Worm (Caenorhabditis elegans) whole organism, L2 larva: Measurements from ENCODE around the gene rnh-2.

Source experiments
- C34F6.9 ChIP-seq: fragments of 150-350 bp; optimal IDR thresholded peaks from 2 replicates; lab custom pipeline; 2014; ENCODE audit warnings: missing biosample characterization, missing genetic modification characterization
- F13H6.1 ChIP-seq: sonication (generic microtip); optimal IDR thresholded peaks from 2 replicates; lab custom pipeline; 2016; ENCODE audit warnings: missing genetic modification characterization, missing compliant biosample characterization
- ZK546.5 ChIP-seq: sonication (generic microtip); optimal IDR thresholded peaks from 2 replicates; lab custom pipeline; 2017; ENCODE audit warnings: missing biosample characterization, missing genetic modification characterization
- alr-1 ChIP-seq: fragments of 150-350 bp; optimal IDR thresholded peaks from 2 replicates; lab custom pipeline; 2014; ENCODE audit warnings: missing biosample characterization, missing genetic modification characterization
- ama-1 ChIP-seq: fragments of 150-350 bp; optimal IDR thresholded peaks from 2 replicates; lab custom pipeline; 2018; ENCODE audit warnings: inconsistent platforms
- blmp-1 ChIP-seq: sonication (generic microtip); optimal IDR thresholded peaks from 2 replicates; lab custom pipeline; 2017; ENCODE audit warnings: missing genetic modification characterization, mild to moderate bottlenecking, missing compliant biosample characterization, antibody characterized with exemption, moderate library complexity; ENCODE audit not compliant: insufficient read depth
- crh-2 ChIP-seq: sonication (generic microtip); optimal IDR thresholded peaks from 2 replicates; lab custom pipeline; 2017; ENCODE audit warnings: missing biosample characterization, missing genetic modification characterization
- dmd-4 ChIP-seq: sonication (generic microtip); optimal IDR thresholded peaks from 2 replicates; lab custom pipeline; 2017; ENCODE audit warnings: missing biosample characterization, missing genetic modification characterization
- egl-27 ChIP-seq: sonication (generic microtip); optimal IDR thresholded peaks from 3 replicates; lab custom pipeline; 2017; ENCODE audit warnings: missing biosample characterization, missing genetic modification reagents, missing genetic modification characterization
- elt-3 ChIP-seq: sonication (generic microtip); optimal IDR thresholded peaks from 2 replicates; lab custom pipeline; 2017; ENCODE audit warnings: missing biosample characterization, missing genetic modification characterization
- fos-1 ChIP-seq: fragments of 150-350 bp; optimal IDR thresholded peaks from 2 replicates; lab custom pipeline; 2014; ENCODE audit warnings: missing biosample characterization, missing genetic modification characterization
- gmeb-1 ChIP-seq: fragments of 150-350 bp; optimal IDR thresholded peaks from 2 replicates; lab custom pipeline; 2014; ENCODE audit warnings: missing biosample characterization, missing genetic modification characterization
- lin-13 ChIP-seq: fragments of 150-350 bp; optimal IDR thresholded peaks from 2 replicates; lab custom pipeline; 2014; ENCODE audit warnings: missing biosample characterization, missing genetic modification reagents, missing genetic modification characterization
- lin-39 ChIP-seq: fragments of 150-350 bp; optimal IDR thresholded peaks from 2 replicates; lab custom pipeline; 2014; ENCODE audit warnings: missing biosample characterization, missing genetic modification reagents, missing genetic modification characterization
- lsy-2 ChIP-seq, 2 experiments: fragments of 150-350 bp in 1 of 2; sonication (generic microtip) in 1 of 2; optimal IDR thresholded peaks; 2 replicates each; lab custom pipeline; 2014 to 2017; ENCODE audit warnings: missing biosample characterization in 2 of 2, missing genetic modification characterization in 2 of 2
- mab-5 ChIP-seq: fragments of 150-350 bp; optimal IDR thresholded peaks from 2 replicates; lab custom pipeline; 2014; ENCODE audit warnings: missing biosample characterization, missing genetic modification characterization
- mbf-1 ChIP-seq: sonication (generic microtip); optimal IDR thresholded peaks from 2 replicates; lab custom pipeline; 2017; ENCODE audit warnings: missing biosample characterization, missing genetic modification characterization
- mdl-1 ChIP-seq, 2 experiments: fragments of 150-350 bp in 1 of 2; sonication (generic microtip) in 1 of 2; optimal IDR thresholded peaks; 2 replicates each; lab custom pipeline; 2017; ENCODE audit warnings: missing biosample characterization in 2 of 2, missing genetic modification characterization in 2 of 2
- nhr-10 ChIP-seq: sonication (generic microtip); optimal IDR thresholded peaks from 2 replicates; lab custom pipeline; 2017; ENCODE audit warnings: missing biosample characterization, missing genetic modification characterization
- nhr-11 ChIP-seq: fragments of 150-350 bp; optimal IDR thresholded peaks from 2 replicates; lab custom pipeline; 2014; ENCODE audit warnings: missing biosample characterization, missing genetic modification characterization
- nhr-12 ChIP-seq: fragments of 150-350 bp; optimal IDR thresholded peaks from 2 replicates; lab custom pipeline; 2014; ENCODE audit warnings: missing biosample characterization, missing genetic modification characterization
- nhr-129 ChIP-seq: fragments of 150-350 bp; optimal IDR thresholded peaks from 2 replicates; lab custom pipeline; 2014; ENCODE audit warnings: missing biosample characterization, missing genetic modification characterization
- nhr-21 ChIP-seq: fragments of 150-350 bp; optimal IDR thresholded peaks from 2 replicates; lab custom pipeline; 2014; ENCODE audit warnings: missing biosample characterization, missing genetic modification characterization
- nhr-23 ChIP-seq: fragments of 150-350 bp; optimal IDR thresholded peaks from 2 replicates; lab custom pipeline; 2014; ENCODE audit warnings: missing biosample characterization, missing genetic modification reagents, missing genetic modification characterization
- nhr-237 ChIP-seq: fragments of 150-350 bp; optimal IDR thresholded peaks from 2 replicates; lab custom pipeline; 2014; ENCODE audit warnings: missing biosample characterization, missing genetic modification characterization
- nhr-25 ChIP-seq: fragments of 150-350 bp; sonication (generic microtip); optimal IDR thresholded peaks from 3 replicates; lab custom pipeline; 2014; ENCODE audit warnings: missing biosample characterization, missing genetic modification characterization
- nhr-6 ChIP-seq: fragments of 150-350 bp; optimal IDR thresholded peaks from 2 replicates; lab custom pipeline; 2014; ENCODE audit warnings: missing biosample characterization, missing genetic modification characterization
- nhr-77 ChIP-seq: fragments of 150-350 bp; optimal IDR thresholded peaks from 2 replicates; lab custom pipeline; 2014; ENCODE audit warnings: missing biosample characterization, missing genetic modification characterization
- peb-1 ChIP-seq: fragments of 150-350 bp; optimal IDR thresholded peaks from 2 replicates; lab custom pipeline; 2014; ENCODE audit warnings: missing biosample characterization, missing genetic modification characterization
- skn-1 ChIP-seq: sonication (generic microtip); optimal IDR thresholded peaks from 2 replicates; lab custom pipeline; 2017; ENCODE audit warnings: missing biosample characterization, missing genetic modification characterization
- sma-9 ChIP-seq, 2 experiments: fragments of 150-350 bp in 1 of 2; sonication (generic microtip) in 1 of 2; optimal IDR thresholded peaks; 2 replicates each; lab custom pipeline; 2014 to 2016; ENCODE audit warnings: missing genetic modification characterization in 2 of 2, mild to moderate bottlenecking in 1 of 2, missing biosample characterization in 1 of 2, missing compliant biosample characterization in 1 of 2, missing genetic modification reagents in 1 of 2, moderate library complexity in 1 of 2
- unc-39 ChIP-seq: fragments of 150-350 bp; optimal IDR thresholded peaks from 2 replicates; lab custom pipeline; 2014; ENCODE audit warnings: missing biosample characterization, missing genetic modification characterization
- unc-55 ChIP-seq: fragments of 150-350 bp; sonication (generic microtip); optimal IDR thresholded peaks from 3 replicates; lab custom pipeline; 2014; ENCODE audit warnings: missing biosample characterization, missing genetic modification reagents, missing genetic modification characterization
- unc-62 ChIP-seq: fragments of 150-350 bp; optimal IDR thresholded peaks from 2 replicates; lab custom pipeline; 2014; ENCODE audit warnings: missing biosample characterization, missing genetic modification reagents, missing genetic modification characterization
- zag-1 ChIP-seq: fragments of 150-350 bp; optimal IDR thresholded peaks from 2 replicates; lab custom pipeline; 2014; ENCODE audit warnings: missing biosample characterization, missing genetic modification characterization
- ztf-1 ChIP-seq: fragments of 200-800 bp; sonication (Bioruptor generic); conservative IDR thresholded peaks from 2 replicates; pipeline ENCODE4 v1.3.6; 2022; ENCODE audit warnings: missing genetic modification characterization, missing compliant biosample characterization
- ztf-11 ChIP-seq: sonication (generic microtip); optimal IDR thresholded peaks from 2 replicates; lab custom pipeline; 2017; ENCODE audit warnings: missing biosample characterization, missing genetic modification characterization

rnh-2 gene

DNA sequence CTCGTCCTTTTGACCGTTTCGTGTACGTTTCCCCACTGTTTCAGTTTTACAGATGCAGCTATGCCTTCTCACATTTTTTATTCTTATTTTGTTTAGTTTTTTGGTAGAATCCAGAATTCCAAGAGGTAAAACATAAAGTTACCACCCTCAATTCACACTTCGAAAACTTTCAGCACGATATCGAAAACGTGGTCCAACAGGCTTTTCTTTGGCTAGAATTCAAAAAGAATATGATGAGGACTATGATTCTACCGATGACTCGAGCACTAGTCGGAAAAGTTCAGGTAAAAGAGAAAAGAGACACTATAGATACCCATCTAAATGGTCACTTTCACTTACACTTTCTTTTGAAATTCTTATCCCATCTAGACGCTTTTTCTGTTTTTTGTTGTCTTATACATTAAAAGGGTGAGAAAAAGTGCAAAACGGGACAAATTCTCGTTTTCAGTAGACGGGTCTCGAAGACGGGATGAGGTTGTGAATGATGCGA lies 22.7 kb upstream of the rnh-2 start, which contains the start of gene M05D6.9:
M05D6.9 (plus strand) TSS at position 51 of the 490 bp plus-strand sequence.
- TF ChIP-seq dmd-4 (tag; lab: Kevin White, UChicago) (no peak), blmp-1 (tag; lab: Kevin White, UChicago) (peak; percentile 75)

DNA sequence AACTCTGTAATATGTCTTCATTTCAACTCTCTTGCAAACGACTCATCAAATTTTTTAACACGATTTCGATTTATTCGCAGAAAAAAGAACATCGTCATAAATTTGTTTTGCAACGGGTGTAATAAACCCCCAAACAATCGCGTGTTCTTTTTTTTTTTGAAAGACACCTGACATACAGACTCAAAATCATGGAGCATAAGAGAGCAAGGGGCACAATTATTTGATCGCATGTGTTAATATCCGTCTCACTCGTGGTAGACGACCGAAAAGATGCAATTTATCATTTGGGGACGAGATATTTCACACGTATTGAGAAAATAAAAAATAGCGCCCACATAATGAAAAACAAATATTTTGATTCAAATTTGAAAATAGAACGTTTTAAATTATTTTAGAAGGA lies 20.8 kb upstream of the rnh-2 start:
- TF ChIP-seq lsy-2 (tag; optimal IDR thresholded peaks at IDR 0.05; lab: Kevin White, UChicago) (peak in 1 of 2 experiments; percentile 0), nhr-129 (tag; lab: Kevin White, UChicago) (peak; percentile 20), nhr-237 (tag; lab: Kevin White, UChicago) (no peak), zag-1 (tag; lab: Kevin White, UChicago) (no peak), mdl-1 (tag; optimal IDR thresholded peaks at IDR 0.05; lab: Kevin White, UChicago) (no peak), ZK546.5 (tag; lab: Kevin White, UChicago) (no peak), crh-2 (tag; lab: Kevin White, UChicago) (no peak), sma-9 (GFP tag; optimal IDR thresholded peaks at IDR 0.05; lab: Kevin White, UChicago) (peak; percentile 17), sma-9 (tag; optimal IDR thresholded peaks at IDR 0.05; lab: Kevin White, UChicago) (no peak), elt-3 (tag; lab: Kevin White, UChicago) (no peak), alr-1 (tag; lab: Kevin White, UChicago) (no peak), lin-39 (tag; lab: Kevin White, UChicago) (no peak), mab-5 (tag; lab: Kevin White, UChicago) (no peak), mbf-1 (tag; lab: Kevin White, UChicago) (no peak), nhr-12 (tag; lab: Kevin White, UChicago) (no peak), gmeb-1 (tag; lab: Kevin White, UChicago) (no peak)
- TF ChIP-seq, all 48 proteins: peak for 3

DNA sequence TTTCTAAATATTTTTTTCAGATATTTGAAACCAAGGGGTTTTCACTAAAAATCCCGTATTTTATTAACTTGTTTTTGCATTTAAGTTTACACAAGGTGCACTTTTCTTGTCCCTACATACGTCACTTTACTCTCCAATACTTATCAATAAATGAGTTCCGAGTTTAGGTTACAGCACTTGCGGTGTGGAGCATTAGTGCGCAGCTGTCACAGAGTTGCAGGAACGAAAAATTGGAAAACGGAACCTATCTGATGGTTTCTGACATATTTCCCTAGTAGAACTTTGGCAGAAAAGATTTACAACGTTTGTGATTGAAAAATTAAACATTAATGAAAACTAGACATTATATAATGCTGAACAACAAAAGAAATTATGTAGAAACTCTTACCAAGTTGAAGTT lies 18.8 kb upstream of the rnh-2 start:
- TF ChIP-seq blmp-1 (tag; lab: Kevin White, UChicago) = no peak

DNA sequence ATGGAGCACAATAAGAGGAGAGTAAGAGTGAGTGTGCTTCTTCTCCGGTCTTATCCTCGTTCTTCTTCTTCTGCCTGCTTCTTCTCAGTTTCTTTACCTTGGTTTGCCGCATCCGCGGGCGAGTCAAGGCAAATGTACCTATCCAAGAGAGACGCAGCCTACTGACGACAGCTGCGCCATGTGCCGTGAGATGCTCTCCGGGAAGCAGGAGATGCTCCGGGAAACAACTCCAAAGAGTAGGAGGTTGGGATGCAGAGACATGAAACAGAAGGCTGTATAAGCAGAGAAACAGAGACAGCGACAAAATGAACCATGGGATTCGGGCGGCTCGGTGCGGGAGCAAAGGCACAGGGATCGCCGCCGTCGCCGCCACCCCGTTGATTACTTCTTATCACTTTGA lies 17.9 kb upstream of the rnh-2 start:
- TF ChIP-seq elt-3 (tag; lab: Kevin White, UChicago) = no peak
- no peak for TF ChIP-seq skn-1 (tag; lab: Kevin White, UChicago)
- no peak for TF ChIP-seq blmp-1 (tag; lab: Kevin White, UChicago)
- peak; percentile 71 for TF ChIP-seq F13H6.1 (tag; lab: Kevin White, UChicago)
- TF ChIP-seq nhr-11 = no peak
- peak; percentile 34 for TF ChIP-seq C34F6.9 (tag; lab: Kevin White, UChicago)
- peak; percentile 35 for TF ChIP-seq sma-9 (GFP tag; optimal IDR thresholded peaks at IDR 0.05; lab: Kevin White, UChicago)
- no peak for TF ChIP-seq sma-9 (tag; optimal IDR thresholded peaks at IDR 0.05; lab: Kevin White, UChicago)
- TF ChIP-seq nhr-12 (tag; lab: Kevin White, UChicago) = no peak
- TF ChIP-seq nhr-129 (tag; lab: Kevin White, UChicago) = peak; percentile 50
- no peak for TF ChIP-seq ama-1 (lab: Kevin White, UChicago)

DNA sequence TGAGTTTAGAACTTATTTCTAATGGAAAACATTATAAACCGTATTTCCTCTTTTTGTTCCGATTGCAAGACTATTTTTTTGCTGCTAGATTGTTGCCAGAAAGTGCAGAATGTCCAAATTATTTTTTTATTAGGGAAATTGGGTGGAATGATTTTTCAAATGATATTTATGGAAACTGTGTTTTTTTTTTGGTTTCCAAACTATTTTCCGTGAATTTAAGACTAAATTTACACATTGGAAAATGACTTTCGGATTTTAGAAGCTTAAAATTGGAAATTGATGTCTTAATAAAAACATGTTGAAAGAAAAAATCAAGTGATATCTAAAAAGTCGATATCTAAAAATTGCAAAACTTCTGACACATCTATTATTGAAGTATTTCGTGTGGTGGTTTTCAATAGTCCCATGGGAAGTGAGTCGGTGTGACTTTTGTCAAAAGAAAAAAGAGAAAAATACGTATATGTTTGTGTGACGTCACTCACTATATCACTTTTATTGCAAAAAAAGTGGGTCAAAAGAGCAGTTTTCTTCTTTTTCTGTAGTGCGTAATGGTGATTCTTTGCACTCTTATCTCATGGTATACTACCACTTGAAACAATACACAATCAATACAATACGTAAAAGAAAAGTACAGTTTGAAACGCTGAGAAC lies 12.8 kb upstream of the rnh-2 start:
- TF ChIP-seq nhr-11 (no peak), lsy-2 (tag; optimal IDR thresholded peaks at IDR 0.05; lab: Kevin White, UChicago) (peak in 1 of 2 experiments; percentile 0), lin-13 (GFP tag; lab: Kevin White, UChicago) (no peak), nhr-21 (tag; lab: Kevin White, UChicago) (no peak), elt-3 (tag; lab: Kevin White, UChicago) (no peak), mbf-1 (tag; lab: Kevin White, UChicago) (no peak), unc-39 (tag; lab: Kevin White, UChicago) (no peak), nhr-6 (tag; lab: Kevin White, UChicago) (no peak), blmp-1 (tag; lab: Kevin White, UChicago) (no peak), C34F6.9 (tag; lab: Kevin White, UChicago) (no peak), peb-1 (no peak), nhr-77 (tag; lab: Kevin White, UChicago) (no peak), nhr-23 (no peak), nhr-25 (tag; lab: Kevin White, UChicago) (no peak), dmd-4 (tag; lab: Kevin White, UChicago) (no peak), unc-62 (GFP tag; lab: Kevin White, UChicago) (no peak), ztf-11 (no peak), ztf-1 (GFP tag; lab: Robert Waterston, UW) (no peak), fos-1 (peak; percentile 19), nhr-10 (tag; lab: Kevin White, UChicago) (no peak), skn-1 (tag; lab: Kevin White, UChicago) (no peak), egl-27 (no peak), unc-55 (GFP tag; lab: Kevin White, UChicago) (no peak), crh-2 (tag; lab: Kevin White, UChicago) (peak; percentile 28), F13H6.1 (tag; lab: Kevin White, UChicago) (no peak), sma-9 (GFP tag; optimal IDR thresholded peaks at IDR 0.05; lab: Kevin White, UChicago) (no peak), sma-9 (tag; optimal IDR thresholded peaks at IDR 0.05; lab: Kevin White, UChicago) (no peak)
